Worm (Caenorhabditis elegans) whole organism, L3 larva: Measurements from ENCODE around the gene Y73B3A.1.

ENCODE experiments used
- ama-1 ChIP-seq: fragments of 150-350 bp; optimal IDR thresholded peaks from 2 replicates; lab custom pipeline; 2018
- mml-1 ChIP-seq: fragments of 150-350 bp; sonication (generic microtip); optimal IDR thresholded peaks from 3 replicates; lab custom pipeline; 2014; ENCODE audit warnings: missing biosample characterization, missing genetic modification characterization
- snpc-4 ChIP-seq: fragments of 150-350 bp; optimal IDR thresholded peaks from 2 replicates; lab custom pipeline; 2014; ENCODE audit warnings: missing biosample characterization, missing genetic modification characterization

- no peak for TF ChIP-seq ama-1 (lab: Kevin White, UChicago)
- no peak for TF ChIP-seq mml-1 (tag; lab: Kevin White, UChicago)
- no peak for TF ChIP-seq snpc-4 (tag; lab: Kevin White, UChicago)
Observed at ce11 chrX:88905-89304, 42.2 kb upstream of the Y73B3A.1 start.
